Fruit fly (Drosophila melanogaster) whole organism, pupa: ENCODE data around the gene CecA1.

Experiments used
- CG12605 ChIP-seq: fragments of 200-800 bp; sonication (Bioruptor generic); IDR thresholded peaks from 2 replicates; pipeline ENCODE4 v1.3.6; 2022; ENCODE audit warnings: missing biosample characterization, missing genetic modification characterization
- CG13204 ChIP-seq: fragments of 200-800 bp; sonication (Bioruptor generic); optimal IDR thresholded peaks from 2 replicates; lab custom pipeline; 2018; ENCODE audit warnings: missing biosample characterization, mild to moderate bottlenecking, missing genetic modification characterization, moderate library complexity
- CG14655 ChIP-seq: fragments of 200-800 bp; sonication (Bioruptor generic); optimal IDR thresholded peaks from 3 replicates; lab custom pipeline; 2017; ENCODE audit warnings: mild to moderate bottlenecking, missing biosample characterization, missing genetic modification reagents, missing genetic modification characterization
- CG15710 ChIP-seq: fragments of 200-800 bp; sonication (Bioruptor generic); optimal IDR thresholded peaks from 2 replicates; lab custom pipeline; 2018; ENCODE audit warnings: missing biosample characterization, mild to moderate bottlenecking, missing genetic modification characterization, moderate library complexity
- CG17806 ChIP-seq: fragments of 200-800 bp; sonication (Bioruptor generic); optimal IDR thresholded peaks from 2 replicates; lab custom pipeline; 2018; ENCODE audit warnings: missing biosample characterization, mild to moderate bottlenecking, missing genetic modification characterization, moderate library complexity
- CG34367 ChIP-seq: fragments of 200-800 bp; sonication (Bioruptor generic); optimal IDR thresholded peaks from 2 replicates; lab custom pipeline; 2018; ENCODE audit warnings: missing biosample characterization, mild to moderate bottlenecking, missing genetic modification characterization
- CG4496 ChIP-seq: fragments of 200-800 bp; sonication (Bioruptor generic); IDR thresholded peaks from 3 replicates; pipeline ENCODE4 v1.3.6; 2022; ENCODE audit warnings: missing biosample characterization, missing genetic modification characterization
- CG8159 ChIP-seq: fragments of 200-800 bp; sonication (Bioruptor generic); optimal IDR thresholded peaks from 3 replicates; lab custom pipeline; 2018; ENCODE audit warnings: missing biosample characterization, mild to moderate bottlenecking, missing genetic modification characterization, moderate library complexity
- CG8301 ChIP-seq: fragments of 200-800 bp; sonication (Bioruptor generic); optimal IDR thresholded peaks from 2 replicates; lab custom pipeline; 2018; ENCODE audit warnings: missing biosample characterization, mild to moderate bottlenecking, missing genetic modification characterization
- CG9948 ChIP-seq: fragments of 200-800 bp; sonication (Bioruptor generic); optimal IDR thresholded peaks from 2 replicates; lab custom pipeline; 2018; ENCODE audit warnings: missing biosample characterization, mild to moderate bottlenecking, missing genetic modification characterization, moderate library complexity
- D1 ChIP-seq: fragments of 200-800 bp; sonication (Bioruptor generic); optimal IDR thresholded peaks from 2 replicates; lab custom pipeline; 2018; ENCODE audit warnings: missing biosample characterization, mild to moderate bottlenecking, missing genetic modification characterization, moderate library complexity
- Pif1A ChIP-seq: fragments of 200-800 bp; sonication (Bioruptor generic); optimal IDR thresholded peaks from 3 replicates; lab custom pipeline; 2016; ENCODE audit warnings: missing biosample characterization, missing genetic modification characterization
- Pif1B ChIP-seq: fragments of 200-800 bp; sonication (Bioruptor generic); optimal IDR thresholded peaks from 3 replicates; lab custom pipeline; 2016; ENCODE audit warnings: missing biosample characterization, missing genetic modification characterization
- gl ChIP-seq: fragments of 200-800 bp; sonication (Bioruptor generic); optimal IDR thresholded peaks from 2 replicates; lab custom pipeline; 2018; ENCODE audit warnings: missing biosample characterization, mild to moderate bottlenecking, missing genetic modification characterization

CecA1 gene

DNA sequence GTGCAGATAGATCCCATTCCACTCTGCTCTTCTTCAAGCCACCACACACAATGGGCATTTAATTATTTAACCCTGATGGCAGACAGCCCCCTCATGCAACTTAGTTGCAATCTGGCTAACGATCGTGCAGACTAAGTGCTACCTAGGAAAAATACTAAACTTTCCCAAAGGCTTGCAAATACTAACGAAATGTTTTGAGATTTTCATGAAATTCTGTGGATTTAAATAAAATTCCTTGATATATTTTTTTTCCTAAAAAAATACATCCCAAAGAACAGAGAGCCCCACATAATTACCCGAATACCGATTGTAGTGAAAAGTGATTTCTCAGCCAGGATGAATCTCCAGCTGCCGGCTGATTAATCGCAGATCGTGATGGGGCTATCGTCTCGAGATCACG, 48.9 kb downstream of the CecA1 start:
- peak; percentile 25 for TF ChIP-seq CG13204
- peak; percentile 88 for TF ChIP-seq CG17806 (tag; lab: Kevin White, UChicago)
- no peak for TF ChIP-seq CG14655 (GFP tag; lab: Kevin White, UChicago)
- TF ChIP-seq CG4496 (GFP tag; lab: Robert Waterston, UW) = peak; percentile 59; the same call in 2 of the 3 replicates
- TF ChIP-seq D1 = peak; percentile 75
- TF ChIP-seq Pif1A (GFP tag; lab: Kevin White, UChicago) = peak; percentile 34
- TF ChIP-seq CG12605 (GFP tag; lab: Robert Waterston, UW) = no peak
- TF ChIP-seq CG34367 (tag; lab: Kevin White, UChicago) = peak; percentile 80
- TF ChIP-seq CG9948 = peak; percentile 82
- TF ChIP-seq gl = peak; percentile 75
- no peak for TF ChIP-seq CG8301 (tag; lab: Kevin White, UChicago)
- TF ChIP-seq Pif1B (GFP tag; lab: Kevin White, UChicago) = peak; percentile 22
- peak; percentile 87 for TF ChIP-seq CG8159 (tag; lab: Kevin White, UChicago)
- peak; percentile 79 for TF ChIP-seq CG15710 (tag; lab: Kevin White, UChicago)
